Worm (Caenorhabditis elegans): ENCODE measurements around the gene ztf-14.

DNA sequence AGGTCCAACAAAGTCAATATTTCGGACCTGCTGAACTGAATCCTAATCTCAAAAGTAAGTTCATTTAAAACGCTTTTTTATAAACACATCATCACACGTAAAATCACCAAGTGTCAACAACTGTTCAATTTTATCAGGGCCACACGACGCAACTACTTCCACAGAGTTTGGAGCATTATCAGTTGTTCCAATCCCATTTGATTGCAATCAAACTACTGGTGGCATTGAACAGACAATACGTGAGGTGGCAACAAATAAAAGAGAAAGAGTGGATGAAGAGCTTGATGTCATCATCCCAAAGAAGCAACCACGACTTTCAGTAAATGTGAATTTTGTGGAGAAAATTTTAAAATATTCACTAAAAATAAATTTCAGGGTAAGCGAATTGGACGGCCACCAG, 660 bp downstream of the ztf-14 start:
- TF ChIP-seq mxl-1 (tag; optimal IDR thresholded peaks at IDR 0.05) (no peak), C06A6.2 (GFP tag; conservative IDR thresholded peaks at IDR 0.05) (no peak), hsf-1 (GFP tag; IDR thresholded peaks at IDR 0.05) (no peak), tlf-1 (GFP tag; optimal IDR thresholded peaks at IDR 0.05) (no peak), madf-8 (GFP tag; conservative IDR thresholded peaks at IDR 0.05) (no peak)
